Worm (Caenorhabditis elegans) whole organism, L1 larva: Measurements from ENCODE around the gene cdc-25.2.

Experiments
- C16A3.4 ChIP-seq: fragments of 150-350 bp; optimal IDR thresholded peaks from 2 replicates; lab custom pipeline; 2014; ENCODE audit warnings: missing biosample characterization, missing genetic modification characterization
- C34B4.2 ChIP-seq: sonication (generic microtip); optimal IDR thresholded peaks from 2 replicates; lab custom pipeline; 2017; ENCODE audit warnings: mild to moderate bottlenecking, missing genetic modification characterization, missing compliant biosample characterization
- blmp-1 ChIP-seq: fragments of 150-350 bp; optimal IDR thresholded peaks from 2 replicates; lab custom pipeline; 2014; ENCODE audit warnings: missing biosample characterization, missing genetic modification characterization
- ceh-63 ChIP-seq: fragments of 200-800 bp; sonication (Bioruptor generic); optimal IDR thresholded peaks from 2 replicates; lab custom pipeline; 2018; ENCODE audit warnings: mild to moderate bottlenecking, missing genetic modification characterization, missing compliant biosample characterization
- ceh-8 ChIP-seq: fragments of 200-800 bp; sonication (Bioruptor generic); optimal IDR thresholded peaks from 2 replicates; lab custom pipeline; 2018; ENCODE audit warnings: mild to moderate bottlenecking, missing genetic modification characterization, moderate library complexity, missing compliant biosample characterization
- ceh-90 ChIP-seq: sonication (generic microtip); optimal IDR thresholded peaks from 2 replicates; lab custom pipeline; 2016; ENCODE audit warnings: missing genetic modification characterization, missing compliant biosample characterization
- efl-1 ChIP-seq, 4 experiments: fragments of 150-350 bp; optimal IDR thresholded peaks in 3 of 4; peaks in 1 of 4; 1 replicate in 1 of 4; 2 replicates in 3 of 4; lab custom pipeline; 2014; ENCODE audit warnings: missing biosample characterization in 2 of 4, missing genetic modification characterization in 2 of 4, missing genetic modification reagents in 2 of 4
- efl-3 ChIP-seq: fragments of 200-800 bp; sonication (Bioruptor generic); optimal IDR thresholded peaks from 2 replicates; lab custom pipeline; 2018; ENCODE audit warnings: mild to moderate bottlenecking, missing genetic modification characterization, missing compliant biosample characterization
- egl-27 ChIP-seq, 2 experiments: fragments of 150-350 bp in 1 of 2; sonication (generic microtip); optimal IDR thresholded peaks; 3 replicates each; lab custom pipeline; 2017 to 2018; ENCODE audit warnings: missing biosample characterization in 2 of 2, missing genetic modification characterization in 2 of 2, missing genetic modification reagents in 2 of 2
- ets-5 ChIP-seq: fragments of 200-800 bp; sonication (Bioruptor generic); IDR thresholded peaks from 2 replicates; pipeline ENCODE4 v1.3.6; 2022; ENCODE audit warnings: missing genetic modification characterization, missing compliant biosample characterization
- fkh-10 ChIP-seq: sonication (generic microtip); optimal IDR thresholded peaks from 2 replicates; lab custom pipeline; 2017; ENCODE audit warnings: missing biosample characterization, missing genetic modification reagents, missing genetic modification characterization
- fkh-4 ChIP-seq: sonication (generic microtip); optimal IDR thresholded peaks from 2 replicates; lab custom pipeline; 2016; ENCODE audit warnings: missing compliant biosample characterization, missing genetic modification characterization, borderline replicate concordance
- fos-1 ChIP-seq: fragments of 150-350 bp; optimal IDR thresholded peaks from 2 replicates; lab custom pipeline; 2014; ENCODE audit warnings: missing biosample characterization, missing genetic modification characterization
- hlh-4 ChIP-seq: sonication (generic microtip); optimal IDR thresholded peaks from 2 replicates; lab custom pipeline; 2016; ENCODE audit warnings: mild to moderate bottlenecking, missing genetic modification characterization, missing compliant biosample characterization
- irx-1 ChIP-seq: sonication (generic microtip); optimal IDR thresholded peaks from 2 replicates; lab custom pipeline; 2016; ENCODE audit warnings: missing genetic modification characterization, missing compliant biosample characterization
- lin-14 ChIP-seq: fragments of 200-800 bp; sonication (Bioruptor generic); optimal IDR thresholded peaks from 2 replicates; lab custom pipeline; 2018; ENCODE audit warnings: mild to moderate bottlenecking, missing genetic modification characterization, moderate library complexity, missing compliant biosample characterization
- lir-3 ChIP-seq: sonication (generic microtip); optimal IDR thresholded peaks from 2 replicates; lab custom pipeline; 2016; ENCODE audit warnings: mild to moderate bottlenecking, missing genetic modification characterization, moderate library complexity, missing compliant biosample characterization; ENCODE audit not compliant: poor library complexity
- mab-9 ChIP-seq: fragments of 200-800 bp; sonication (Bioruptor generic); IDR thresholded peaks from 2 replicates; pipeline ENCODE4 v1.3.6; 2022; ENCODE audit warnings: missing genetic modification reagents, missing genetic modification characterization, missing compliant biosample characterization
- mef-2 ChIP-seq: fragments of 150-350 bp; optimal IDR thresholded peaks from 2 replicates; lab custom pipeline; 2014; ENCODE audit warnings: missing biosample characterization, missing genetic modification characterization
- nhr-19 ChIP-seq: fragments of 200-800 bp; sonication (Bioruptor generic); conservative IDR thresholded peaks from 2 replicates; pipeline ENCODE4 v1.3.6; 2022; ENCODE audit warnings: missing genetic modification characterization, missing compliant biosample characterization
- nhr-28 ChIP-seq: fragments of 150-350 bp; optimal IDR thresholded peaks from 2 replicates; lab custom pipeline; 2014; ENCODE audit warnings: missing biosample characterization, missing genetic modification characterization
- nhr-47 ChIP-seq: sonication (generic microtip); optimal IDR thresholded peaks from 2 replicates; lab custom pipeline; 2016; ENCODE audit warnings: mild to moderate bottlenecking, missing genetic modification characterization, moderate library complexity, missing compliant biosample characterization
- nhr-85 ChIP-seq: sonication (generic microtip); peaks from one replicate; lab custom pipeline; 2016; ENCODE audit warnings: missing genetic modification characterization, inconsistent platforms, missing compliant biosample characterization
- pax-3 ChIP-seq: fragments of 200-800 bp; sonication (Bioruptor generic); optimal IDR thresholded peaks from 2 replicates; lab custom pipeline; 2018; ENCODE audit warnings: mild to moderate bottlenecking, missing genetic modification characterization, moderate library complexity, missing compliant biosample characterization
- rnt-1 ChIP-seq: sonication (generic microtip); optimal IDR thresholded peaks from 2 replicates; lab custom pipeline; 2016; ENCODE audit warnings: mild to moderate bottlenecking, missing genetic modification characterization, moderate library complexity, missing compliant biosample characterization
- snpc-4 ChIP-seq: fragments of 150-350 bp; optimal IDR thresholded peaks from 2 replicates; lab custom pipeline; 2014; ENCODE audit warnings: missing biosample characterization, missing genetic modification characterization
- sptf-1 ChIP-seq: fragments of 150-350 bp; optimal IDR thresholded peaks from 2 replicates; lab custom pipeline; 2014; ENCODE audit warnings: missing biosample characterization, missing genetic modification characterization
- sup-37 ChIP-seq: fragments of 200-800 bp; sonication (Bioruptor generic); optimal IDR thresholded peaks from 2 replicates; lab custom pipeline; 2018; ENCODE audit warnings: mild to moderate bottlenecking, missing genetic modification characterization, missing compliant biosample characterization
- swsn-7 ChIP-seq: sonication (generic microtip); optimal IDR thresholded peaks from 2 replicates; lab custom pipeline; 2016; ENCODE audit warnings: missing genetic modification characterization, missing compliant biosample characterization
- unc-130 ChIP-seq: fragments of 150-350 bp; optimal IDR thresholded peaks from 2 replicates; lab custom pipeline; 2017; ENCODE audit warnings: missing biosample characterization, missing genetic modification characterization, inconsistent platforms
- unc-30 ChIP-seq: sonication (generic microtip); optimal IDR thresholded peaks from 2 replicates; lab custom pipeline; 2017; ENCODE audit warnings: missing biosample characterization, missing genetic modification characterization
- unc-86 ChIP-seq: sonication (generic microtip); optimal IDR thresholded peaks from 2 replicates; lab custom pipeline; 2016; ENCODE audit warnings: missing genetic modification characterization, missing compliant biosample characterization
- unc-98 ChIP-seq: fragments of 200-800 bp; sonication (Bioruptor generic); IDR thresholded peaks from 2 replicates; pipeline ENCODE4 v1.3.6; 2022; ENCODE audit warnings: missing genetic modification characterization, missing compliant biosample characterization
- vab-15 ChIP-seq: sonication (generic microtip); optimal IDR thresholded peaks from 2 replicates; lab custom pipeline; 2017; ENCODE audit warnings: missing genotype, mild to moderate bottlenecking, missing genetic modification characterization, missing compliant biosample characterization
- zag-1 ChIP-seq: fragments of 150-350 bp; optimal IDR thresholded peaks from 2 replicates; lab custom pipeline; 2014; ENCODE audit warnings: missing biosample characterization, missing genetic modification characterization
- zip-4 ChIP-seq: fragments of 200-800 bp; sonication (Bioruptor generic); optimal IDR thresholded peaks from 2 replicates; lab custom pipeline; 2018; ENCODE audit warnings: mild to moderate bottlenecking, missing genetic modification characterization, moderate library complexity, missing compliant biosample characterization
- ztf-4 ChIP-seq: fragments of 150-350 bp; optimal IDR thresholded peaks from 2 replicates; lab custom pipeline; 2014; ENCODE audit warnings: missing biosample characterization, missing genetic modification characterization

cdc-25.2 gene

ce11 chrV:1566776-1567175 lies at the start of gene cdc-25.2:
TSS of gene cdc-25.2 (plus strand) at chrV:1567076.
- TF ChIP-seq swsn-7 (tag; lab: Kevin White, UChicago) (no peak), unc-98 (no peak), egl-27 (tag; optimal IDR thresholded peaks at IDR 0.05; lab: Kevin White, UChicago) (no peak), snpc-4 (tag; lab: Kevin White, UChicago) (no peak), fos-1 (no peak)

ce11 chrV:1521845-1522244 lies 45.0 kb upstream of the cdc-25.2 start, which contains the start of gene str-240:
TSS of gene str-240 (minus strand) at chrV:1521945.
- TF ChIP-seq irx-1 (tag; lab: Kevin White, UChicago) (no peak), unc-86 (no peak), rnt-1 (tag; lab: Kevin White, UChicago) (no peak), nhr-28 (tag; lab: Kevin White, UChicago) (no peak), unc-130 (tag; lab: Kevin White, UChicago) (no peak), sptf-1 (tag; lab: Kevin White, UChicago) (no peak), fkh-10 (no peak), lin-14 (GFP tag; lab: Kevin White, UChicago) (no peak), unc-30 (tag; lab: Kevin White, UChicago) (no peak), ceh-90 (tag; lab: Kevin White, UChicago) (no peak), ceh-8 (no peak), mab-9 (GFP tag; lab: Robert Waterston, UW) (no peak), C34B4.2 (tag; lab: Kevin White, UChicago) (no peak), fkh-4 (tag; lab: Kevin White, UChicago) (no peak)

ce11 chrV:1522485-1522884 lies 44.4 kb upstream of the cdc-25.2 start, which contains the start of gene str-243:
TSS of gene str-243 (plus strand) at chrV:1522785.
- TF ChIP-seq efl-1 (optimal IDR thresholded peaks at IDR 0.05; lab: Kevin White, UChicago) (no peak), efl-1 (GFP tag; optimal IDR thresholded peaks at IDR 0.05 in 1 of 2; lab: Kevin White, UChicago) (peak in 1 of 2 experiments; percentile 9), C16A3.4 (tag; lab: Kevin White, UChicago) (no peak)

- no peak for TF ChIP-seq nhr-85 (tag; lab: Kevin White, UChicago)
- TF ChIP-seq rnt-1 (tag; lab: Kevin White, UChicago): no peak
- TF ChIP-seq sup-37: no peak
- no peak for TF ChIP-seq zip-4 (GFP tag; lab: Kevin White, UChicago)
- TF ChIP-seq zag-1 (tag; lab: Kevin White, UChicago): no peak
- TF ChIP-seq blmp-1 (tag; lab: Kevin White, UChicago): no peak
- TF ChIP-seq mef-2: no peak
- TF ChIP-seq hlh-4: no peak
- no peak for TF ChIP-seq ztf-4 (tag; lab: Kevin White, UChicago)
- TF ChIP-seq snpc-4 (tag; lab: Kevin White, UChicago): no peak
- TF ChIP-seq efl-3 (GFP tag; lab: Kevin White, UChicago): no peak
- TF ChIP-seq nhr-47 (tag; lab: Kevin White, UChicago): no peak
- no peak for TF ChIP-seq nhr-19
- TF ChIP-seq pax-3 (tag; lab: Kevin White, UChicago): no peak
- TF ChIP-seq irx-1 (tag; lab: Kevin White, UChicago): no peak
- TF ChIP-seq ceh-63 (GFP tag; lab: Kevin White, UChicago): no peak
- no peak for TF ChIP-seq vab-15
- no peak for TF ChIP-seq lir-3 (tag; lab: Kevin White, UChicago)
- no peak for TF ChIP-seq ets-5 (GFP tag; lab: Robert Waterston, UW)
- TF ChIP-seq, all 84 proteins: peak for 0
Observed at ce11 chrV:1527985-1528384, 38.9 kb upstream of the cdc-25.2 start, which contains the start of gene str-236. TSS of gene str-236 (minus strand) at chrV:1528085.
